Worm (Caenorhabditis elegans): ENCODE results near the gene T19C3.2.

DNA sequence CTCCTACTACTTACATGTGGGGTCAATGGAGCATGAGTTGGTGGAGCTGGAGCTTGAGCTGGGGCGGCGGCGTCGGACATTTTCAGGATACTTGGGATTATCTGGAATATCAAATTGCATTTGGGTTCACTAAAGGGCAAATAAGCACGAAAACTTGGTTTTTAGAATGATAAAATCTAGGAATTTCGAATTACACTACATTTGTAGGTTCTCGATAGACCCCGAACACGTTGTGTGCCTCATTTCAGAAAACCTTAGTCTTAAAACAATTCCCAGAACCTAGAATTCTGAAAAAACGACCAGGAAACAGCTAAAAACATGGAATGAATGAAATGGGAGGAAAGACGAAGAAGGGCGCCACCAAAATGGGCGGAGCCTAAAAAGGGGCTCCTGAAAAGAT is 2.9 kb downstream of the T19C3.2 start, which contains the start of gene T19C3.3:
- TF ChIP-seq med-1 (GFP tag; optimal IDR thresholded peaks at IDR 0.05; ENCODE audit: insufficient read depth) (no peak), T22C8.4 (GFP tag; IDR thresholded peaks at IDR 0.05) (no peak)
